Worm (Caenorhabditis elegans): Measurements from ENCODE around the gene rer-1.

Gene rer-1

ce11 chrII:8859596-8859995, 48.4 kb downstream of the rer-1 start, which contains the start of gene snb-6:
snb-6 (minus strand) TSS chrII:8859696.
- TF ChIP-seq hlh-8 (tag; optimal IDR thresholded peaks at IDR 0.05) (no peak), npax-4 (tag; optimal IDR thresholded peaks at IDR 0.05) (no peak), madf-2 (tag; optimal IDR thresholded peaks at IDR 0.05) (no peak), mec-3 (tag; optimal IDR thresholded peaks at IDR 0.05; ENCODE audit: borderline replicate concordance) (no peak), pha-4 (tag; optimal IDR thresholded peaks at IDR 0.05) (no peak), ceh-24 (tag; optimal IDR thresholded peaks at IDR 0.05) (no peak), T23F11.4 (GFP tag; optimal IDR thresholded peaks at IDR 0.05) (no peak), pha-2 (tag; optimal IDR thresholded peaks at IDR 0.05) (no peak), nfya-1 (tag; optimal IDR thresholded peaks at IDR 0.05) (no peak), ets-4 (tag; optimal IDR thresholded peaks at IDR 0.05) (no peak), ceh-45 (GFP tag; IDR thresholded peaks at IDR 0.05) (no peak), elt-4 (tag; optimal IDR thresholded peaks at IDR 0.05) (no peak), ceh-9 (tag; optimal IDR thresholded peaks at IDR 0.05) (no peak), pag-3 (tag; optimal IDR thresholded peaks at IDR 0.05; ENCODE audit: borderline replicate concordance) (no peak), pax-1 (tag; optimal IDR thresholded peaks at IDR 0.05) (no peak), unc-42 (tag; optimal IDR thresholded peaks at IDR 0.05) (no peak), unc-86 (tag; optimal IDR thresholded peaks at IDR 0.05) (no peak), sox-4 (tag; optimal IDR thresholded peaks at IDR 0.05) (no peak), hlh-15 (tag; optimal IDR thresholded peaks at IDR 0.05) (no peak)

Data from whole organism, late embryonic.